Fruit fly (Drosophila melanogaster) whole organism: Measurements from ENCODE around the gene Bin1.

Source experiments
- CG8478 ChIP-seq: fragments of >200 bp; optimal IDR thresholded peaks from 2 replicates; lab custom pipeline; 2018; ENCODE audit warnings: inconsistent platforms
- Dll ChIP-seq: fragments of >200 bp; optimal IDR thresholded peaks from 2 replicates; lab custom pipeline; 2017
- EcR ChIP-seq, 2 experiments: fragments of >200 bp; optimal IDR thresholded peaks; 2 replicates each; lab custom pipeline; 2017; ENCODE audit warnings: missing biosample characterization in 2 of 2, missing genetic modification characterization in 2 of 2, missing genetic modification reagents in 2 of 2
- pan ChIP-seq: fragments of >200 bp; optimal IDR thresholded peaks from 2 replicates; lab custom pipeline; 2017
- psq ChIP-seq: fragments of >200 bp; optimal IDR thresholded peaks from 2 replicates; lab custom pipeline; 2017
- usp ChIP-seq: fragments of >200 bp; optimal IDR thresholded peaks from 2 replicates; lab custom pipeline; 2017; ENCODE audit warnings: missing biosample characterization, missing genetic modification characterization, mixed read lengths

- TF ChIP-seq CG8478 (lab: Kevin White, UChicago) (no peak), psq (lab: Kevin White, UChicago) (no peak), usp (GFP tag; lab: Kevin White, UChicago) (no peak), EcR (GFP tag; optimal IDR thresholded peaks at IDR 0.05; lab: Kevin White, UChicago) (no peak), pan (lab: Kevin White, UChicago) (no peak), Dll (lab: Kevin White, UChicago) (no peak)
Observed at dm6 chr3R:16220050-16220670, 30.8 kb upstream of the Bin1 start.
